Worm (Caenorhabditis elegans): ENCODE data around the gene F14F8.8.

ce11 chrV:16638204-16638603, 33.9 kb downstream of the F14F8.8 start, which contains the start of gene srw-76:
- no peak for TF ChIP-seq T26A5.8 (tag; optimal IDR thresholded peaks at IDR 0.05)
- no peak for TF ChIP-seq efl-1 (GFP tag; optimal IDR thresholded peaks at IDR 0.05)
- no peak for TF ChIP-seq lin-35 (GFP tag; optimal IDR thresholded peaks at IDR 0.05)
- no peak for TF ChIP-seq nhr-120 (GFP tag; IDR thresholded peaks at IDR 0.05)
- no peak for TF ChIP-seq ceh-58 (GFP tag; IDR thresholded peaks at IDR 0.05)
- no peak for TF ChIP-seq dpl-1 (GFP tag; optimal IDR thresholded peaks at IDR 0.05)
- no peak for TF ChIP-seq Y53G8AR.9 (GFP tag; conservative IDR thresholded peaks at IDR 0.05)
- no peak for TF ChIP-seq rcor-1 (GFP tag; IDR thresholded peaks at IDR 0.05)
- TF ChIP-seq ceh-27 (GFP tag; optimal IDR thresholded peaks at IDR 0.05), result no peak

All from whole organism, young adult.